Worm (Caenorhabditis elegans): ENCODE data around the gene srh-116.

srh-116 gene

ce11 chrV:17208045-17208444, 46.9 kb downstream of the srh-116 start, which contains the start of gene Y68A4A.13:
TSS of gene Y68A4A.13 (minus strand) at chrV:17208145.
- no peak for TF ChIP-seq unc-62 (GFP tag; optimal IDR thresholded peaks at IDR 0.05)

ce11 chrV:17206469-17206868, 48.5 kb downstream of the srh-116 start:
- TF ChIP-seq unc-62 (GFP tag; optimal IDR thresholded peaks at IDR 0.05), result no peak

Measured in whole organism, dauer.